Fruit fly (Drosophila melanogaster) whole organism, pupa: Measurements from ENCODE around the gene Cyp4d1.
A peak's percentile ranks its signal among the peaks of the same experiment; 100 is the strongest.

Experiments used
- CG10348 ChIP-seq: fragments of 200-800 bp; sonication (Bioruptor generic); IDR thresholded peaks from 2 replicates; pipeline ENCODE4 v1.3.6; 2022; ENCODE audit warnings: missing biosample characterization, missing genetic modification characterization
- CG12605 ChIP-seq: fragments of 200-800 bp; sonication (Bioruptor generic); IDR thresholded peaks from 2 replicates; pipeline ENCODE4 v1.3.6; 2022; ENCODE audit warnings: missing biosample characterization, missing genetic modification characterization
- CG13204 ChIP-seq: fragments of 200-800 bp; sonication (Bioruptor generic); optimal IDR thresholded peaks from 2 replicates; lab custom pipeline; 2018; ENCODE audit warnings: missing biosample characterization, mild to moderate bottlenecking, missing genetic modification characterization, moderate library complexity
- CG14655 ChIP-seq: fragments of 200-800 bp; sonication (Bioruptor generic); optimal IDR thresholded peaks from 3 replicates; lab custom pipeline; 2017; ENCODE audit warnings: mild to moderate bottlenecking, missing biosample characterization, missing genetic modification reagents, missing genetic modification characterization
- CG15710 ChIP-seq: fragments of 200-800 bp; sonication (Bioruptor generic); optimal IDR thresholded peaks from 2 replicates; lab custom pipeline; 2018; ENCODE audit warnings: missing biosample characterization, mild to moderate bottlenecking, missing genetic modification characterization, moderate library complexity
- CG17806 ChIP-seq: fragments of 200-800 bp; sonication (Bioruptor generic); optimal IDR thresholded peaks from 2 replicates; lab custom pipeline; 2018; ENCODE audit warnings: missing biosample characterization, mild to moderate bottlenecking, missing genetic modification characterization, moderate library complexity
- CG32121 ChIP-seq: fragments of 200-800 bp; sonication (Bioruptor generic); IDR thresholded peaks from 2 replicates; pipeline ENCODE4 v1.3.6; 2022; ENCODE audit warnings: missing biosample characterization, missing genetic modification characterization
- CG34367 ChIP-seq: fragments of 200-800 bp; sonication (Bioruptor generic); optimal IDR thresholded peaks from 2 replicates; lab custom pipeline; 2018; ENCODE audit warnings: missing biosample characterization, mild to moderate bottlenecking, missing genetic modification characterization
- CG4496 ChIP-seq: fragments of 200-800 bp; sonication (Bioruptor generic); IDR thresholded peaks from 3 replicates; pipeline ENCODE4 v1.3.6; 2022; ENCODE audit warnings: missing biosample characterization, missing genetic modification characterization
- CG8159 ChIP-seq: fragments of 200-800 bp; sonication (Bioruptor generic); optimal IDR thresholded peaks from 3 replicates; lab custom pipeline; 2018; ENCODE audit warnings: missing biosample characterization, mild to moderate bottlenecking, missing genetic modification characterization, moderate library complexity
- CG8301 ChIP-seq: fragments of 200-800 bp; sonication (Bioruptor generic); optimal IDR thresholded peaks from 2 replicates; lab custom pipeline; 2018; ENCODE audit warnings: missing biosample characterization, mild to moderate bottlenecking, missing genetic modification characterization
- CG9948 ChIP-seq: fragments of 200-800 bp; sonication (Bioruptor generic); optimal IDR thresholded peaks from 2 replicates; lab custom pipeline; 2018; ENCODE audit warnings: missing biosample characterization, mild to moderate bottlenecking, missing genetic modification characterization, moderate library complexity
- D1 ChIP-seq: fragments of 200-800 bp; sonication (Bioruptor generic); optimal IDR thresholded peaks from 2 replicates; lab custom pipeline; 2018; ENCODE audit warnings: missing biosample characterization, mild to moderate bottlenecking, missing genetic modification characterization, moderate library complexity
- EcR ChIP-seq: fragments of 200-800 bp; sonication (Bioruptor generic); optimal IDR thresholded peaks from 3 replicates; lab custom pipeline; 2019; ENCODE audit warnings: missing biosample characterization, missing genetic modification characterization, mild to moderate bottlenecking, moderate library complexity, missing genetic modification reagents
- Ets98B ChIP-seq: fragments of 200-800 bp; sonication (Bioruptor generic); IDR thresholded peaks from 2 replicates; pipeline ENCODE4 v1.3.6; 2022; ENCODE audit warnings: missing biosample characterization, missing genetic modification characterization
- Pif1A ChIP-seq: fragments of 200-800 bp; sonication (Bioruptor generic); optimal IDR thresholded peaks from 3 replicates; lab custom pipeline; 2016; ENCODE audit warnings: missing biosample characterization, missing genetic modification characterization
- Pif1B ChIP-seq: fragments of 200-800 bp; sonication (Bioruptor generic); optimal IDR thresholded peaks from 3 replicates; lab custom pipeline; 2016; ENCODE audit warnings: missing biosample characterization, missing genetic modification characterization
- Snoo ChIP-seq: fragments of 200-800 bp; sonication (Bioruptor generic); optimal IDR thresholded peaks from 3 replicates; lab custom pipeline; 2017; ENCODE audit warnings: missing biosample characterization, mild to moderate bottlenecking, missing genetic modification characterization, inconsistent platforms
- fd96Ca ChIP-seq: fragments of 200-800 bp; sonication (Bioruptor generic); IDR thresholded peaks from 3 replicates; pipeline ENCODE4 v1.3.6; 2022; ENCODE audit warnings: missing biosample characterization, missing genetic modification characterization
- gl ChIP-seq: fragments of 200-800 bp; sonication (Bioruptor generic); optimal IDR thresholded peaks from 2 replicates; lab custom pipeline; 2018; ENCODE audit warnings: missing biosample characterization, mild to moderate bottlenecking, missing genetic modification characterization
- rn ChIP-seq: fragments of 200-800 bp; sonication (Bioruptor generic); IDR thresholded peaks from 2 replicates; pipeline ENCODE4 v1.3.6; 2022; ENCODE audit warnings: missing biosample characterization, missing genetic modification characterization

Gene Cyp4d1

DNA sequence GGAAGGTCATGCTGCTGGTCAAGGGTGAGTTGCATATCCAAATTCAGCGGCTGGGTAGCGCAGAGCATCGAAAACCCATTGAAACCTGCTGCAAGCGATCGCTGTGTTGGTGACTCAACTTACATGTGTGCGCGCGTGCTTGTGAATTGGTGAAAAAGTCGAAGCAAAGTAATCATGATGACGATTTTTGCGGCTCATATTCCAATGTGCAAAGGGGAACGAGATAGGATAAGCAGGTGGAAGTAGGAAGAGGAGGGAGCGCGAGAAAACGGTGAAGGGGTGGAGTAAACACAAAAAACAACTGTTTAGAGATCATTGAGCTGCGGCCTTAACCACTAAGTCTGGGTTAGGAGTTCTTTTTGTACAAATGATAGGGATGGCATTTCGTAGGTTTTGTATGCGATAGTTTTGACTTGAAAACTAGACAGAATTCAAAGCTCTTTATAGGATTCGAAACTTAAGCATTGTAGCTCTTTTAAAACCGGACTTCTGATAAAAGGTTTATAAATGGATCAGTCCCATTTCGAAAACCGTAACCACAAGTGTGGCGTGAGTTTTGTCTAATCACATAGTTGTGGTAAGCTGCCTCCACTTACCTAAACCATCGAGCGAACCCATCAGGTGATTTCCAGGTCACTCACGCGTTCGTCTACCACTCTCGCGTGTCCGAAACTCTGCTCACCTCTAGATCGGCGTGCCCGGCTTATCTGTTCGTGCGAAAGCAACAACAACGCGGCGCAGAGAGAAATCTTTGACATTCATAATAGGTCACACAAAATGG lies 16.1 kb downstream of the Cyp4d1 start:
- TF ChIP-seq Snoo (tag; lab: Kevin White, UChicago), result peak; percentile 25
- peak; percentile 71; the same call in 2 of the 3 replicates for TF ChIP-seq fd96Ca (GFP tag; lab: Robert Waterston, UW)
- TF ChIP-seq CG13204 (GFP tag; lab: Kevin White, UChicago), result no peak
- no peak for TF ChIP-seq CG12605
- no peak for TF ChIP-seq rn (GFP tag; lab: Robert Waterston, UW)
- TF ChIP-seq CG15710 (tag; lab: Kevin White, UChicago), result peak; percentile 52
- peak; percentile 52 for TF ChIP-seq CG32121 (GFP tag; lab: Robert Waterston, UW)
- peak; percentile 23; the same call in 1 of the 3 replicates for TF ChIP-seq CG4496 (GFP tag; lab: Robert Waterston, UW)
- no peak; the same call in 1 of the 2 replicates for TF ChIP-seq Ets98B (GFP tag; lab: Robert Waterston, UW)
- TF ChIP-seq EcR (GFP tag; lab: Kevin White, UChicago), result peak; percentile 8
- TF ChIP-seq Pif1A (GFP tag; lab: Kevin White, UChicago), result peak; percentile 54
- TF ChIP-seq CG10348 (GFP tag; lab: Robert Waterston, UW), result no peak
- peak; percentile 46 for TF ChIP-seq CG17806 (tag; lab: Kevin White, UChicago)
- TF ChIP-seq Pif1B (GFP tag; lab: Kevin White, UChicago), result no peak
- peak; percentile 60 for TF ChIP-seq CG14655 (GFP tag; lab: Kevin White, UChicago)
- TF ChIP-seq CG34367 (tag; lab: Kevin White, UChicago), result peak; percentile 39
- TF ChIP-seq CG8301, result peak; percentile 31
- TF ChIP-seq D1 (tag; lab: Kevin White, UChicago), result no peak
- TF ChIP-seq gl (tag; lab: Kevin White, UChicago), result no peak
- peak; percentile 52 for TF ChIP-seq CG8159 (tag; lab: Kevin White, UChicago)
- TF ChIP-seq CG9948 (tag; lab: Kevin White, UChicago), result peak; percentile 41

- TF ChIP-seq CG8159 (tag; lab: Kevin White, UChicago) (no peak), CG13204 (GFP tag; lab: Kevin White, UChicago) (no peak), fd96Ca (GFP tag; lab: Robert Waterston, UW) (no peak), CG14655 (GFP tag; lab: Kevin White, UChicago) (no peak), CG15710 (tag; lab: Kevin White, UChicago) (no peak), CG4496 (GFP tag; lab: Robert Waterston, UW) (peak; percentile 30; the same call in 1 of the 3 replicates), EcR (GFP tag; lab: Kevin White, UChicago) (peak; percentile 57), Ets98B (GFP tag; lab: Robert Waterston, UW) (peak; percentile 41; the same call in 1 of the 2 replicates), CG12605 (peak; percentile 47), Pif1A (GFP tag; lab: Kevin White, UChicago) (no peak), CG17806 (tag; lab: Kevin White, UChicago) (no peak), Snoo (tag; lab: Kevin White, UChicago) (no peak), Pif1B (GFP tag; lab: Kevin White, UChicago) (no peak), CG9948 (tag; lab: Kevin White, UChicago) (no peak), CG10348 (GFP tag; lab: Robert Waterston, UW) (no peak), D1 (tag; lab: Kevin White, UChicago) (no peak)
These were observed 16.9 kb downstream of the Cyp4d1 start, which contains the start of gene Pgd for dm6 chrX:2145114-2145513. Pgd (plus strand) TSS chrX:2145136.

DNA sequence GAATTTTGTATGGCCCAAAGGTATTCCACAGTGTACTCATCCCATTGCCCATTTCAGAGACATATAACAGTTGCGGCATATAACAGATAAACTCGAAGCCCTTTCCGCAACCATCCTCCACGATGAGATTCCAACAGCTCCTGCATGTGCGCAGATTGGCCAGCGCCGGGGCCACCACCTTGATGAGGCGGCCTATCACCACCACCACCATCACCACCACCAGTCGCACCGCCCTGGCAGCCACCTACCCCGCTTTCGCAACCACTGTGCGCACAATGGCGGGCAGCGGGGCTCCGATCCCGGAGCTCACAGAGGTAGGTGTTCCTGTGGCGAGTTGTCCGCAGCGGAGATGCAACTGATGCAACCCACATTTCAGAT lies 19.1 kb downstream of the Cyp4d1 start:
- no peak for TF ChIP-seq fd96Ca (GFP tag; lab: Robert Waterston, UW)
- no peak for TF ChIP-seq Ets98B (GFP tag; lab: Robert Waterston, UW)
- no peak for TF ChIP-seq CG13204 (GFP tag; lab: Kevin White, UChicago)
- no peak for TF ChIP-seq EcR (GFP tag; lab: Kevin White, UChicago)
- no peak for TF ChIP-seq CG4496 (GFP tag; lab: Robert Waterston, UW)
- TF ChIP-seq Pif1B (GFP tag; lab: Kevin White, UChicago), result no peak
- no peak for TF ChIP-seq CG17806 (tag; lab: Kevin White, UChicago)
- no peak for TF ChIP-seq rn (GFP tag; lab: Robert Waterston, UW)
- no peak for TF ChIP-seq gl (tag; lab: Kevin White, UChicago)
- TF ChIP-seq CG8301, result no peak
- TF ChIP-seq Pif1A (GFP tag; lab: Kevin White, UChicago), result no peak
- no peak for TF ChIP-seq CG9948 (tag; lab: Kevin White, UChicago)
- TF ChIP-seq CG14655 (GFP tag; lab: Kevin White, UChicago), result no peak
- no peak for TF ChIP-seq CG10348 (GFP tag; lab: Robert Waterston, UW)
- no peak for TF ChIP-seq CG8159 (tag; lab: Kevin White, UChicago)
- TF ChIP-seq Snoo (tag; lab: Kevin White, UChicago), result no peak
- no peak for TF ChIP-seq CG32121 (GFP tag; lab: Robert Waterston, UW)

DNA sequence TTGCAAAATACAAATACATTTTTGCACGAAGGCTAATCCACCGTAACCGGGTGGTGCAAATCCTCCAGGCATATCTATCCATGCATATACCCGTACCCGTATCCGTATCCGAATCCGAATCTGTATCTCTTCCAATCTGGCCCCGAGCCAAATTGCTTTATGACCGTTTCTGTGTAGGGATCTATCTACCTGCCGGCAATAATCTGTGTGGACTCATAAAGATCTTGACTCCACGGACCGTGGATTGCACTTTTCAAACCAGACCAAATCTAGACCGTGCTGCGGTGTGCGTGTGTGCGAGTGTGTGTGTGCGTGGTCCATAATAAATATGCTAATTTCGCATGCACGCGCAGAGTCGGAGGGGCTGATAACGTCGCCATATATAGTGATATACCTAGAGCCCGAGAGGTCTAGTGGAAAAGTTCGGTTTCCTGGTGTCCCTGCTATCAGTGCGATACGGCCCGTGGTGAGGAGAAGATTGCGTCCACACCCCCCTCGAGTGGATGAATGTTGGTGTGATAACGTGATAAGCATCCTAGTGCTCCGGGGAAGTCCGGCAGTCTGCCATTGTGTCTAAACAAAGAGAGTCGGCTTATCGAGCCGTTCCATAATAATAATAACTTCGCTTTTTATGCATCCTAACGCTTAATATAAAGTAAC lies 19.6 kb downstream of the Cyp4d1 start:
- TF ChIP-seq CG8301 (no peak), CG4496 (GFP tag; lab: Robert Waterston, UW) (no peak), CG10348 (GFP tag; lab: Robert Waterston, UW) (no peak)

dm6 chrX:2141854-2142216 lies 20.1 kb downstream of the Cyp4d1 start:
- TF ChIP-seq CG4496 (GFP tag; lab: Robert Waterston, UW) (peak; percentile 60; the same call in 2 of the 3 replicates), Snoo (tag; lab: Kevin White, UChicago) (peak; percentile 6), CG13204 (GFP tag; lab: Kevin White, UChicago) (no peak), CG17806 (tag; lab: Kevin White, UChicago) (peak; percentile 2), EcR (GFP tag; lab: Kevin White, UChicago) (no peak), CG10348 (GFP tag; lab: Robert Waterston, UW) (no peak), fd96Ca (GFP tag; lab: Robert Waterston, UW) (no peak), Pif1B (GFP tag; lab: Kevin White, UChicago) (peak; percentile 58), CG9948 (tag; lab: Kevin White, UChicago) (no peak), CG8301 (peak; percentile 11), CG15710 (tag; lab: Kevin White, UChicago) (peak; percentile 5), CG12605 (peak; percentile 46; the same call in 1 of the 2 replicates), CG14655 (GFP tag; lab: Kevin White, UChicago) (peak; percentile 34), gl (tag; lab: Kevin White, UChicago) (peak; percentile 20), Pif1A (GFP tag; lab: Kevin White, UChicago) (peak; percentile 54), D1 (tag; lab: Kevin White, UChicago) (no peak), CG34367 (tag; lab: Kevin White, UChicago) (no peak), Ets98B (GFP tag; lab: Robert Waterston, UW) (peak; percentile 37; the same call in 1 of the 2 replicates), CG8159 (tag; lab: Kevin White, UChicago) (peak; percentile 16), CG32121 (GFP tag; lab: Robert Waterston, UW) (peak; percentile 51), rn (GFP tag; lab: Robert Waterston, UW) (no peak)
